Worm (Caenorhabditis elegans): ENCODE results near the gene snu-23.

snu-23 gene

DNA sequence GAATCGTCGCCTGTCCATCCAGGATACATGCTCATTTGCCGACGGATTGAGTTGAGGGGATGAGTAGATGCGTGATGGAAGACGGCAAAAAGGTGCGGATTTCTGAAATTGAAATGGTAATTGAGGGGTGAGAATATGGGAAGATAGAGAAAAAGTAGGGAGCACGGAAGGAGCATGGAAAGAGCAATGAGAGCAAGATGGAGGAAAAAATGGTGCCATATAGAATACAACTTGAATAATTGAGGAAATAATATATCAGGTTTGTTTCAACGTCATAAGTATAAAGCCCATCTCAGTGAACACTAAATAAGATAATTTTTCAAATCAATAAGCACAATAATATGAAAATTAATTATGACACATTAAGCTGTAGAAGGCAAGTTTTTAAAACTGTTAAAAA lies 13.4 kb upstream of the snu-23 start, which contains the start of gene mab-5:
TSS of gene mab-5 (minus strand) at position 101 of the 400 bp plus-strand sequence.
- no peak for TF ChIP-seq unc-62 (GFP tag; optimal IDR thresholded peaks at IDR 0.05)

DNA sequence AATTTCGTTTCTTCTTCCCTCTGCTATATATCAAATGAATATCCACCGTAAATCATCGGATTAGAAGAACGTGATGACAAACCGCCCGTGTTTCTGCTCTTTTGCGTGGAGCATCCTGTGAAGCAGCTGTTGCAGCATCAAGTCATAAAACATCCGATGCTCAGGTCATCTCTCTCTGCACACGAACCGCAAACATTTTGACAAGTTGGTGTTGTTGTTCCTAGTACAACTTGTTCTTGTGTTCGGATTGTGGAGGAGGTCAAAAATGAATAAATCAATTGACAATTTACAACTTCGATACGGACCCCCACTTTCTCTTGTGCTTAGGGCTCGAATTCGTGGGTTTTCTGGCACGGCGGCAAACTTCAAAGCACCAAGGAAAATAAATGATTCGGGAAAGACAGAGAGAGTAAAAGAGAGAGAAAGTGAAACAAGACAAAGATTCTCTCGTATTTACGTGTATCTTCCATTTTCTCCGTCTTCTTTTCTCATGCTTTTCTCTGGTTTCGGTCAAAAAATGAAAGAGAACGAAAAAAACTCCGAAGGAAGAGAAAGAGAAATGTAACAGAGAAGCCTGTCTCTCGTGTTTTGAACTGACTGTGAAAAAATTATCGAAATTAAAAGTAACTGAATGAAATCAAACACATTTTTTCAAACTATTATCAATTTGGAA lies 10.8 kb upstream of the snu-23 start:
- no peak for TF ChIP-seq unc-62 (GFP tag; optimal IDR thresholded peaks at IDR 0.05)

ce11 chrIII:7779313-7779712 lies 9.4 kb upstream of the snu-23 start:
- TF ChIP-seq unc-62 (GFP tag; optimal IDR thresholded peaks at IDR 0.05), result no peak

DNA sequence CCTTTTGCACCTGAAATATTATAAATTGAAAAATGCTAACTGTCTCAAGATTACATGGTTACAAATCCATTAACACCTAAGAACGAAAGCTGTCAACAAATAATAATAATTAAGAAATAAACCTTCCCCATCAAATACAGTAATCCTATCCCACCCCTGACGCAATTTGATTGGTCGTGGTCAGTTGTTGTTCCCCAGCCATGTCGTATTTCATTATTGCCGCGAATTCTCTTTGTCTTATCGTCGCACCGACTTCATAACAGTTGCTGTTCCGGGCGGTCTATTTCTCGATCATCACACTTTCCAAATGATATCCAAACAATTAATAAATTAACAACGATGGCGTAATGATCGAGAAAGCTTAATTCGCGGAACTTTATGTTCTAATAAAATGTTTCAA lies 8.6 kb upstream of the snu-23 start:
- no peak for TF ChIP-seq unc-62 (GFP tag; optimal IDR thresholded peaks at IDR 0.05)

ce11 chrIII:7775983-7776440 lies 6.1 kb upstream of the snu-23 start, which contains the start of gene bath-15:
Gene bath-15, minus strand, starts transcription at chrIII:7776033.
- TF ChIP-seq unc-62 (GFP tag; optimal IDR thresholded peaks at IDR 0.05), result no peak

ce11 chrIII:7773791-7774190 lies 3.9 kb upstream of the snu-23 start:
- TF ChIP-seq unc-62 (GFP tag; optimal IDR thresholded peaks at IDR 0.05), result no peak

DNA sequence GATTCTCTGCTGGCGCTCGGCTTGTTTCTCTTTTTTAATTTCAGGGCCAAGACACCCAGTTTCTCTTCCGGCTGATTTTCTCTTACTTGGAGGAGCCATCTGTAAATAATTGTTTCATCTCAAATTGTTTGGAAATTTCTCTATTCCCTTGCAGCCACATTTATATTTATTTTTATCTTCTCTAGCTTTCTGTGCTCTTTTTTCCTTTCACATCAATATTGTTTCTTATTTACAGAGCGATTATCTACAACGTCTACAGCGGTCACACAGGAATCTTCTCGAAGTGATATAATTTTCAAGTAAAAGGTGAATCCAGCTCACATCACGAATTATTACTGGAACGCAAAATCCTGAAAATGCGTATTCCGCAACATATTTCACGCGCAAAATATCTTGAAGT lies 3.0 kb upstream of the snu-23 start, which contains the start of the genes ZK686.6 and ZK686.1:
TSS of gene ZK686.6 (minus strand) at position 101 of the 400 bp plus-strand sequence.
TSS of gene ZK686.1 (plus strand) at position 234 of the 400 bp plus-strand sequence.
- TF ChIP-seq unc-62 (GFP tag; optimal IDR thresholded peaks at IDR 0.05), result no peak

DNA sequence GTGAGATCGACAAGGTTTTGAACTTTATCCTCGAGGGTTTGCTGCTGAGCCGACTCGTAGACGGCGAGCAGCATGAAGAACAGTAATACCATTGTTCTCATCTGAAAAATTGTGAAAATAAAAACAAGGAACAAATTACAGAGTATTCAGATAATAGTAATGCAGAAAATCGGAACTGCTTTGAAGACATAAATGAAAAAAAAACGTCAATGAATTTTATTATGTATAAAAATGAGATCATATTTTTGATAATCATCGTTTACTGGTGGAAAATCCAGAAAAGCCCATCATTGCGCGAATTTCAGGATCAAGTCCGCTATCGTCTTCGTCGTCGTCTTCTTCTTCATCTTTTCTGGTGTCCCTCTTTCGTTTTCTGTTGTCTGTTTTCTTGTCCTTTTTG lies 957 bp downstream of the snu-23 start, which contains the start of gene ZK686.3:
TSS of gene ZK686.3 (minus strand) at position 101 of the 400 bp plus-strand sequence.
- no peak for TF ChIP-seq unc-62 (GFP tag; optimal IDR thresholded peaks at IDR 0.05)

ce11 chrIII:7767415-7767814 lies 2.5 kb downstream of the snu-23 start, which contains the start of gene ZK686.5:
Gene ZK686.5, minus strand, starts transcription at chrIII:7767515.
- TF ChIP-seq unc-62 (GFP tag; optimal IDR thresholded peaks at IDR 0.05), result no peak

- TF ChIP-seq unc-62 (GFP tag; optimal IDR thresholded peaks at IDR 0.05), result no peak
These were observed 3.9 kb downstream of the snu-23 start, which contains the start of gene ZK686.2 for ce11 chrIII:7765974-7766373. Gene ZK686.2, minus strand, starts transcription at chrIII:7766052.

- no peak for TF ChIP-seq unc-62 (GFP tag; optimal IDR thresholded peaks at IDR 0.05)
These were observed 6.4 kb downstream of the snu-23 start, which contains the start of gene mtx-2 for ce11 chrIII:7763503-7763902. Gene mtx-2, minus strand, starts transcription at chrIII:7763603.

DNA sequence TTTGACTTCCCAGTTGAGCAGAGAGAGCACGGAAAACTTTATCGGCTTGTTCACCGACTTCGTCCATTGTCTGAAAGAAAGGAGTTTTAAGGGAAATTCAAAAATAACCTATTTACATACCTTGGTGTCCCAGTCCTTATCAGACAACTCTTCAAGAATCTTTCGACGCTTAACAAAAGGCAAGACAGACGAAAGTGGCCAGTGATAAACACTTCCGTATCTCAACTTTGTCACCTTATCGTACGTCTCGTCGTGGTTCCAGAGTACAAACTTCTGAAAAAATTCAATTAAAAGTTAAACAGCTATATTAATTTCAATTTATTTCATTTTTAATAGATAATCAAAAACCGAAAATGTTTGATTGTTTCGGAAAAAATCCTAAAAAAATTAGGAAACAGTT lies 7.7 kb downstream of the snu-23 start:
- TF ChIP-seq unc-62 (GFP tag; optimal IDR thresholded peaks at IDR 0.05), result no peak

ce11 chrIII:7758562-7758961 lies 11.4 kb downstream of the snu-23 start, which contains the start of gene pcp-1:
Gene pcp-1, plus strand, starts transcription at chrIII:7758903.
- no peak for TF ChIP-seq unc-62 (GFP tag; optimal IDR thresholded peaks at IDR 0.05)

DNA sequence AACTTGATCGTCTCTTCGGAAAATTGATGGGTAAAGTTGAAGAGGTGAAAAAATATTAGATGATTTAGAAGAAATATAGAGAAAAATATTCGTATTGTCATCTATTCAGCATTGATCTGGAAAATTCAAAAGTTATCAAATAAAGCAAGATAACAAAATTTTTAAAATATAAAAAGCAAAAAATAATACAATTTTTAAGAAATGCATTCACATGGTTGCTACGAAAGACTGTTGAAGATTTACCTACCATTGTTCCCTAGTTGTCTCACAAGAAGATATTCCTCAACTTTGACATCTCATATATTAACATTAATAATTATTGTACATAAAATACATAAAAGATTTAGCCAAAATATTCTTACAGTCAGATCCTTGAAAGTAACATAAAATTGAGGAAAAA lies 15.6 kb downstream of the snu-23 start, which contains the start of gene cdh-3:
TSS of gene cdh-3 (minus strand) at position 101 of the 400 bp plus-strand sequence.
- no peak for TF ChIP-seq unc-62 (GFP tag; optimal IDR thresholded peaks at IDR 0.05)

DNA sequence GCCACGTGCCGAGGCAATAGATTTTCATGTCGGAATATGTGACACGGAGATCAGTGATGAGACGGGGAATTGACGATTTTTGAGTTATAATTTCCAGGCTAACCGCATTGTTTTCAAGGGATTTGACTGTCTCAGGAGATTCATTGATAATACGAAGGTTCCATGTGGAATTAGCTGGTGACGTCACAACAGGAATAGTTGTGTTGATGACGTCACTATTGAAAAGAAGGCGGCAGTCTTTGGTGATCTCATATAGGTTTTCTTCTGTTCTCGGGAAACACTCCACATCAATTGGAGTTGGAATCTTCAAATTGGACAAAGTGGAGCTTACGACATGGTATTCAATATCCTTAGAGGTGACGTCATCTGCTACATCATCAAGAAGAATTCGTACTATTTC lies 26.7 kb downstream of the snu-23 start:
- no peak for TF ChIP-seq unc-62 (GFP tag; optimal IDR thresholded peaks at IDR 0.05)

DNA sequence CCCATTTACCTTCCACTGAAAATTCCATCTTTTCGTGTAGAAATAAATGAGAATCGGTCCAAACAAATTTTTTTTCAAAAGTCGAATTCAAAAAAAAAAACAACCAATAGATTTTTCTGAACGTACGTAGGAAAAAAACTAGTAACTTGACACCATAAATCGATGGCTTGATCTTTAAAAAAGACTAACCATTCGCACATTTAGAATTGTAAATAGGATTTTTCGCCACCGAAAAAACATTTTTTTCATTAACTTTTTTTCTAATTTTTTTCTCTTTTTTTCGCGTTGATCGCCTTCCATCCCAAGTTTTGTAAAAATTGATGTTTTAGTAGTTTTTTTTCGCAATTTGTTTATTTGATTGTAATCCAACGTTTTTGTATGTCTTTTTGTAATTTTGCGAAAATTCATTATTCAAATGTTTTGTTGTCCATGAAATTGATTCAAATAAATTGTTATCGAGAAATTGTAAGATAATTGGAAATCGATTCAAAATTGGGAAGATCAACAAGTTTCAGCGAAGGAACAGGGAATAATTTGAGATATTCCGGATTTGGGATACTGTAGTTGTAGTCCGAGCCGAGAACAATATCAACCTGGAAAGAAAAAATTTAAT lies 32.2 kb downstream of the snu-23 start:
- TF ChIP-seq unc-62 (GFP tag; optimal IDR thresholded peaks at IDR 0.05), result no peak

DNA sequence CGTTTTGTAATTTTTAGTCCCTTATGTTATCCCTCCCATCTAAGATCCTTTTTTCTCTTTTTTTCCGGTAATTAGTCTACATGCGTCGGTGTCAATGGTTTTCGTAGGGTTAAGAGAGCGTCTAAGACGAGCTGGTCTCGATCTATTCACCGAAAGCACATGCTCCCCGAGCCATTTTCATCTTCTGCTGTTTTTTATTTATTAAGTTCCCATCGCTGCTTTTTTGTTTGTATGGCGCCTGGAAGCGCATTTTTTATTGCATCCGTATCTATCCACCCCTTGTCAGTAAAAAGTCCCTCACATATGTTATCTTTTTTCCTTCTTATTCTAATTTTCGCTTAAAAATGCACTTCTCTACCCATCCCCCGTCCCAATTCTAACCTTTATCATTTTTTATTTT lies 33.1 kb downstream of the snu-23 start:
- TF ChIP-seq unc-62 (GFP tag; optimal IDR thresholded peaks at IDR 0.05), result no peak

Measured in whole organism, dauer.